Worm (Caenorhabditis elegans): Measurements from ENCODE around the gene afmd-1.
"Not testable (repeated sequence)": the region's sequence is repeated elsewhere in the genome, so short reads cannot be mapped to it uniquely, and the experiment has no call there.

afmd-1 gene

ce11 chrIV:7245592-7245991 lies 1.6 kb downstream of the afmd-1 start (continued):
- no peak for TF ChIP-seq F22D6.2 (tag; optimal IDR thresholded peaks at IDR 0.05)
- no peak for TF ChIP-seq ztf-26 (tag; optimal IDR thresholded peaks at IDR 0.05)

ce11 chrIV:7246553-7246952 lies 2.5 kb downstream of the afmd-1 start, which contains the start of gene col-114:
Gene col-114, minus strand, starts transcription at chrIV:7246653.
- TF ChIP-seq lin-54 (GFP tag; optimal IDR thresholded peaks at IDR 0.05) (no peak), F33H1.4 (GFP tag; IDR thresholded peaks at IDR 0.05) (no peak), ama-1 (optimal IDR thresholded peaks at IDR 0.05) (no peak), ama-1 (GFP tag; optimal IDR thresholded peaks at IDR 0.05) (no peak), madf-3 (GFP tag; IDR thresholded peaks at IDR 0.05) (no peak), hrde-1 (tag; optimal IDR thresholded peaks at IDR 0.05; ENCODE audit: borderline replicate concordance) (no peak), unc-62 (GFP tag; optimal IDR thresholded peaks at IDR 0.05) (no peak), cebp-1 (GFP tag; IDR thresholded peaks at IDR 0.05) (no peak), cebp-1 (tag; optimal IDR thresholded peaks at IDR 0.05) (no peak), F39B2.1 (GFP tag; IDR thresholded peaks at IDR 0.05) (no peak), F52B5.7 (tag; optimal IDR thresholded peaks at IDR 0.05) (no peak), ceh-27 (GFP tag; optimal IDR thresholded peaks at IDR 0.05) (no peak), dpl-1 (GFP tag; optimal IDR thresholded peaks at IDR 0.05) (no peak), madf-10 (tag; optimal IDR thresholded peaks at IDR 0.05) (no peak), B0261.1 (tag; optimal IDR thresholded peaks at IDR 0.05) (no peak), lag-1 (GFP tag; IDR thresholded peaks at IDR 0.05) (no peak), snpc-1.3 (tag; optimal IDR thresholded peaks at IDR 0.05; ENCODE audit: insufficient read depth) (no peak), zfh-2 (GFP tag; conservative IDR thresholded peaks at IDR 0.05) (no peak), madf-8 (GFP tag; conservative IDR thresholded peaks at IDR 0.05) (no peak)

ce11 chrIV:7247243-7247642 lies 3.2 kb downstream of the afmd-1 start, which contains the start of gene D2024.1:
Gene D2024.1, plus strand, starts transcription at chrIV:7247543.
- TF ChIP-seq nfya-2 (GFP tag; IDR thresholded peaks at IDR 0.05); fkh-3 (tag; optimal IDR thresholded peaks at IDR 0.05); nhr-80 (tag; optimal IDR thresholded peaks at IDR 0.05): not testable (repeated sequence)

- TF ChIP-seq K11D2.4 (GFP tag; IDR thresholded peaks at IDR 0.05) (no peak), efl-1 (GFP tag; optimal IDR thresholded peaks at IDR 0.05) (no peak), cebp-1 (GFP tag; IDR thresholded peaks at IDR 0.05) (no peak), cebp-1 (tag; optimal IDR thresholded peaks at IDR 0.05) (no peak), hlh-12 (tag; optimal IDR thresholded peaks at IDR 0.05) (no peak), hmg-1.2 (GFP tag; IDR thresholded peaks at IDR 0.05) (no peak), athp-1 (tag; optimal IDR thresholded peaks at IDR 0.05) (no peak), ztf-18 (tag; optimal IDR thresholded peaks at IDR 0.05) (no peak), rcor-1 (GFP tag; IDR thresholded peaks at IDR 0.05) (no peak), attf-5 (GFP tag; optimal IDR thresholded peaks at IDR 0.05) (no peak), aptf-2 (GFP tag; conservative IDR thresholded peaks at IDR 0.05) (no peak), F49E8.2 (tag; optimal IDR thresholded peaks at IDR 0.05; ENCODE audit: insufficient read depth) (no peak), nfya-1 (tag; optimal IDR thresholded peaks at IDR 0.05; ENCODE audit: borderline replicate concordance, insufficient read depth) (no peak)
Observed at ce11 chrIV:7250158-7250557, 6.1 kb downstream of the afmd-1 start, which contains the start of gene D2024.18. Gene D2024.18, plus strand, starts transcription at chrIV:7250458.
